Fruit fly (Drosophila melanogaster): ENCODE data around the gene CG10877.

The CG10877 gene

dm6 chr3R:20549855-20550603, 13.8 kb downstream of the CG10877 start (continued):
- TF ChIP-seq CG11247 (GFP tag; IDR thresholded peaks at IDR 0.05) (peak; percentile 76), ind (GFP tag; optimal IDR thresholded peaks at IDR 0.05) (peak; percentile 86), pho (GFP tag; optimal IDR thresholded peaks at IDR 0.05) (peak; percentile 17), CG3407 (GFP tag; optimal IDR thresholded peaks at IDR 0.05) (peak; percentile 75), CG6654 (GFP tag; optimal IDR thresholded peaks at IDR 0.05) (peak; percentile 78), CG9727 (GFP tag; optimal IDR thresholded peaks at IDR 0.05) (peak; percentile 86), CG15601 (tag; optimal IDR thresholded peaks at IDR 0.05) (peak; percentile 78), Gsc (GFP tag; IDR thresholded peaks at IDR 0.05) (no peak), psq (GFP tag; optimal IDR thresholded peaks at IDR 0.05) (peak; percentile 69), seq (GFP tag; IDR thresholded peaks at IDR 0.05) (peak; percentile 72), CG12299 (tag; optimal IDR thresholded peaks at IDR 0.05) (peak; percentile 37), abd-A (tag; optimal IDR thresholded peaks at IDR 0.05) (no peak), HLH54F (GFP tag; optimal IDR thresholded peaks at IDR 0.05) (peak; percentile 43), fd64A (GFP tag; optimal IDR thresholded peaks at IDR 0.05) (no peak), CG12391 (tag; optimal IDR thresholded peaks at IDR 0.05) (peak; percentile 89), CG3838 (GFP tag; optimal IDR thresholded peaks at IDR 0.05) (peak; percentile 41), Bgb (GFP tag; IDR thresholded peaks at IDR 0.05; ENCODE audit: partially characterized antibody) (peak; percentile 35; the same call in 1 of the 2 replicates), gem (tag; optimal IDR thresholded peaks at IDR 0.05) (peak; percentile 93), Lpt (GFP tag; optimal IDR thresholded peaks at IDR 0.05) (no peak), sd (tag; optimal IDR thresholded peaks at IDR 0.05) (peak; percentile 60), CG17612 (GFP tag; IDR thresholded peaks at IDR 0.05) (peak; percentile 56), Awh (GFP tag; IDR thresholded peaks at IDR 0.05) (peak; percentile 76), CG3281 (GFP tag; optimal IDR thresholded peaks at IDR 0.05) (peak; percentile 87), D (optimal IDR thresholded peaks at IDR 0.05) (no peak), D (GFP tag; optimal IDR thresholded peaks at IDR 0.05) (peak; percentile 85), CG12155 (GFP tag; optimal IDR thresholded peaks at IDR 0.05) (peak; percentile 78), CG7963 (GFP tag; IDR thresholded peaks at IDR 0.05; ENCODE audit: partially characterized antibody) (no peak), zfh2 (GFP tag; optimal IDR thresholded peaks at IDR 0.05) (peak; percentile 14), bowl (GFP tag; IDR thresholded peaks at IDR 0.05) (0 out of 2 replicates have a peak, but pooled peaks have one; percentile 42), CG30431 (GFP tag; optimal IDR thresholded peaks at IDR 0.05) (peak; percentile 80), CG3726 (GFP tag; IDR thresholded peaks at IDR 0.05) (peak; percentile 78; the same call in 2 of the 3 replicates), CG14014 (GFP tag; IDR thresholded peaks at IDR 0.05) (peak; percentile 85), MESR4 (GFP tag; optimal IDR thresholded peaks at IDR 0.05) (no peak), CG11723 (GFP tag; optimal IDR thresholded peaks at IDR 0.05) (peak; percentile 75), sc (optimal IDR thresholded peaks at IDR 0.05) (no peak), sc (GFP tag; optimal IDR thresholded peaks at IDR 0.05) (peak; percentile 84), wor (GFP tag; IDR thresholded peaks at IDR 0.05) (peak; percentile 77), Usf (GFP tag; optimal IDR thresholded peaks at IDR 0.05) (peak; percentile 76), CG43689 (GFP tag; IDR thresholded peaks at IDR 0.05) (peak; percentile 37; the same call in 1 of the 2 replicates), tx (GFP tag; optimal IDR thresholded peaks at IDR 0.05) (no peak), luna (GFP tag; optimal IDR thresholded peaks at IDR 0.05) (no peak), chif (GFP tag; optimal IDR thresholded peaks at IDR 0.05) (peak in 1 of 2 experiments; percentile 52), Neu2 (GFP tag; optimal IDR thresholded peaks at IDR 0.05; ENCODE audit: borderline replicate concordance) (no peak), ato (GFP tag; IDR thresholded peaks at IDR 0.05; ENCODE audit: partially characterized antibody) (no peak), Opbp (GFP tag; IDR thresholded peaks at IDR 0.05; ENCODE audit: partially characterized antibody) (no peak), bigmax (GFP tag; optimal IDR thresholded peaks at IDR 0.05) (no peak), CG2116 (GFP tag; optimal IDR thresholded peaks at IDR 0.05) (peak; percentile 40), CG13287 (GFP tag; IDR thresholded peaks at IDR 0.05; ENCODE audit: partially characterized antibody) (no peak; the same call in 1 of the 2 replicates), CG5953 (GFP tag; IDR thresholded peaks at IDR 0.05) (peak; percentile 64), CG14050 (GFP tag; IDR thresholded peaks at IDR 0.05) (peak; percentile 74)
